Fruit fly (Drosophila melanogaster) whole organism, pupa: ENCODE data around the gene CG3149.
A peak's percentile ranks its signal among the peaks of the same experiment; 100 is the strongest.

ENCODE experiments used
- CG10348 ChIP-seq: fragments of 200-800 bp; sonication (Bioruptor generic); IDR thresholded peaks from 2 replicates; pipeline ENCODE4 v1.3.6; 2022; ENCODE audit warnings: missing biosample characterization, missing genetic modification characterization
- CG14655 ChIP-seq: fragments of 200-800 bp; sonication (Bioruptor generic); optimal IDR thresholded peaks from 3 replicates; lab custom pipeline; 2017; ENCODE audit warnings: mild to moderate bottlenecking, missing biosample characterization, missing genetic modification reagents, missing genetic modification characterization
- CG4496 ChIP-seq: fragments of 200-800 bp; sonication (Bioruptor generic); IDR thresholded peaks from 3 replicates; pipeline ENCODE4 v1.3.6; 2022; ENCODE audit warnings: missing biosample characterization, missing genetic modification characterization
- CG8301 ChIP-seq: fragments of 200-800 bp; sonication (Bioruptor generic); optimal IDR thresholded peaks from 2 replicates; lab custom pipeline; 2018; ENCODE audit warnings: missing biosample characterization, mild to moderate bottlenecking, missing genetic modification characterization
- Snoo ChIP-seq: fragments of 200-800 bp; sonication (Bioruptor generic); optimal IDR thresholded peaks from 3 replicates; lab custom pipeline; 2017; ENCODE audit warnings: missing biosample characterization, mild to moderate bottlenecking, missing genetic modification characterization, inconsistent platforms

DNA sequence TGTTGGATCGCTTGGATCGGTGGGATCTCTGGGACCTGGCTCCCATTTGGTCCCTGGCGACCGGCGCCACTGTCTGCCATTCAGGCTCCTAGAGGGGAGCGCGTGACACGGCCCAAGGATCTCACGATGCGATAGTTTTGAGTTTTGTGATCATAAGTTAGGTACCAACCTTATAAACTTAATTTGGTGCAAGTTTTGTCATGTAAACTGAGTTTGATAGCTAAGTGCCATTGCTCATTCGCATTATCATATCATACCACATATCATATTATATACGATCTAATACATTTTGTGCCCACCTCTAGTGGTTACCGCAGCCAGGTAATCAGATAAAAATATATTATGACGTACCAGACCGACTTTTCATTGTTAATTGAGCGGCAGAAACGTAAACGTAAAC, 953 bp upstream of the CG3149 start:
- TF ChIP-seq CG14655 (GFP tag; lab: Kevin White, UChicago) (peak; percentile 7), Snoo (no peak), CG8301 (tag; lab: Kevin White, UChicago) (no peak), CG4496 (GFP tag; lab: Robert Waterston, UW) (no peak), CG10348 (GFP tag; lab: Robert Waterston, UW) (no peak)
